Worm (Caenorhabditis elegans): ENCODE results near the gene apc-17.

Gene apc-17

ce11 chrII:11154957-11155356 is 47.0 kb downstream of the apc-17 start:
- TF ChIP-seq B0336.3 (GFP tag; IDR thresholded peaks at IDR 0.05) (no peak), pbrm-1 (GFP tag; IDR thresholded peaks at IDR 0.05) (no peak), zfh-2 (GFP tag; conservative IDR thresholded peaks at IDR 0.05) (no peak), pha-4 (tag; optimal IDR thresholded peaks at IDR 0.05) (no peak), ztf-22 (GFP tag; optimal IDR thresholded peaks at IDR 0.05) (no peak), T07F8.4 (tag; optimal IDR thresholded peaks at IDR 0.05) (no peak), unc-62 (GFP tag; optimal IDR thresholded peaks at IDR 0.05) (no peak), mel-28 (tag; optimal IDR thresholded peaks at IDR 0.05; ENCODE audit: borderline replicate concordance) (no peak), ceh-58 (GFP tag; IDR thresholded peaks at IDR 0.05) (no peak), lin-35 (GFP tag; optimal IDR thresholded peaks at IDR 0.05) (no peak), aptf-2 (GFP tag; conservative IDR thresholded peaks at IDR 0.05) (no peak), ceh-100 (GFP tag; IDR thresholded peaks at IDR 0.05) (no peak)

ce11 chrII:11155400-11155799 is 47.5 kb downstream of the apc-17 start:
- TF ChIP-seq F10E7.11 (tag; optimal IDR thresholded peaks at IDR 0.05) (no peak), F23B12.7 (tag; optimal IDR thresholded peaks at IDR 0.05; ENCODE audit: insufficient read depth) (no peak), chd-7 (tag; optimal IDR thresholded peaks at IDR 0.05) (no peak), sea-2 (GFP tag; IDR thresholded peaks at IDR 0.05) (no peak), F33H1.4 (GFP tag; IDR thresholded peaks at IDR 0.05) (no peak), dpl-1 (GFP tag; optimal IDR thresholded peaks at IDR 0.05) (no peak), T26A5.8 (tag; optimal IDR thresholded peaks at IDR 0.05) (no peak), ekl-4 (GFP tag; IDR thresholded peaks at IDR 0.05) (no peak), B0261.1 (tag; optimal IDR thresholded peaks at IDR 0.05) (no peak), hrde-1 (tag; optimal IDR thresholded peaks at IDR 0.05; ENCODE audit: borderline replicate concordance) (no peak), rec-8 (tag; optimal IDR thresholded peaks at IDR 0.05) (no peak), F49E8.2 (tag; optimal IDR thresholded peaks at IDR 0.05; ENCODE audit: insufficient read depth) (no peak), nfya-2 (GFP tag; IDR thresholded peaks at IDR 0.05) (no peak), snpc-4 (GFP tag; optimal IDR thresholded peaks at IDR 0.05) (no peak), snpc-4 (tag; optimal IDR thresholded peaks at IDR 0.05) (no peak), efl-1 (GFP tag; optimal IDR thresholded peaks at IDR 0.05) (no peak), egl-44 (GFP tag; IDR thresholded peaks at IDR 0.05) (no peak), cebp-1 (GFP tag; IDR thresholded peaks at IDR 0.05) (no peak), cebp-1 (tag; optimal IDR thresholded peaks at IDR 0.05) (no peak), F22D6.2 (tag; optimal IDR thresholded peaks at IDR 0.05) (no peak)

- TF ChIP-seq pha-4 (tag; optimal IDR thresholded peaks at IDR 0.05) (no peak), dpff-1 (tag; optimal IDR thresholded peaks at IDR 0.05) (no peak), attf-3 (GFP tag; conservative IDR thresholded peaks at IDR 0.05) (no peak), athp-1 (tag; optimal IDR thresholded peaks at IDR 0.05) (no peak), sdz-38 (tag; optimal IDR thresholded peaks at IDR 0.05) (no peak)
These were observed 48.2 kb downstream of the apc-17 start for ce11 chrII:11156160-11156559.

- peak; percentile 33 for TF ChIP-seq lin-40 (tag; optimal IDR thresholded peaks at IDR 0.05)
- no peak for TF ChIP-seq B0035.1 (tag; optimal IDR thresholded peaks at IDR 0.05)
- 0 out of 2 replicates have a peak, but pooled peaks have one; percentile 22 for TF ChIP-seq attf-3 (GFP tag; conservative IDR thresholded peaks at IDR 0.05)
- TF ChIP-seq hmg-1.2 (GFP tag; IDR thresholded peaks at IDR 0.05), result peak; percentile 86
- peak; percentile 63 for TF ChIP-seq ztf-18 (tag; optimal IDR thresholded peaks at IDR 0.05)
- TF ChIP-seq sdz-38 (tag; optimal IDR thresholded peaks at IDR 0.05), result no peak
- TF ChIP-seq dox-1 (GFP tag; IDR thresholded peaks at IDR 0.05), result peak; percentile 73
- 0 out of 2 replicates have a peak, but pooled peaks have one; percentile 31 for TF ChIP-seq lir-1 (GFP tag; conservative IDR thresholded peaks at IDR 0.05)
- TF ChIP-seq egl-44 (GFP tag; IDR thresholded peaks at IDR 0.05), result peak; percentile 68; the same call in 1 of the 2 replicates
- TF ChIP-seq B0019.2 (GFP tag; conservative IDR thresholded peaks at IDR 0.05), result no peak
- no peak for TF ChIP-seq bed-2 (GFP tag; IDR thresholded peaks at IDR 0.05)
- TF ChIP-seq chd-7 (tag; optimal IDR thresholded peaks at IDR 0.05), result peak; percentile 44
- no peak for TF ChIP-seq aptf-2 (GFP tag; conservative IDR thresholded peaks at IDR 0.05)
- peak; percentile 10 for TF ChIP-seq T07F8.4 (tag; optimal IDR thresholded peaks at IDR 0.05)
- TF ChIP-seq attf-5 (GFP tag; optimal IDR thresholded peaks at IDR 0.05), result peak; percentile 51
- TF ChIP-seq Y79H2A.3 (GFP tag; conservative IDR thresholded peaks at IDR 0.05), result no peak
These were observed 49.7 kb downstream of the apc-17 start for ce11 chrII:11157660-11158059.

Data from whole organism, young adult.